Fruit fly (Drosophila melanogaster) whole organism, embryonic: ENCODE results near the gene Spn85F.

Source experiments
- Blimp-1 ChIP-seq: fragments of 200-800 bp; sonication (Bioruptor generic); optimal IDR thresholded peaks from 3 replicates; lab custom pipeline; 2018; ENCODE audit warnings: missing biosample characterization, missing genetic modification characterization, mild to moderate bottlenecking, moderate library complexity, missing genetic modification reagents
- CG10543 ChIP-seq: fragments of 200-800 bp; sonication (Bioruptor generic); optimal IDR thresholded peaks from 3 replicates; lab custom pipeline; 2017; ENCODE audit warnings: missing biosample characterization, mild to moderate bottlenecking, missing genetic modification characterization, moderate library complexity
- CG10959 ChIP-seq: fragments of 200-800 bp; sonication (Bioruptor generic); IDR thresholded peaks from 2 replicates; pipeline ENCODE4 v1.3.6; 2022; ENCODE audit warnings: missing biosample characterization, missing genetic modification characterization
- CG11560 ChIP-seq: fragments of 200-800 bp; sonication (Bioruptor generic); IDR thresholded peaks from 3 replicates; pipeline ENCODE4 v1.3.6; 2022; ENCODE audit warnings: missing biosample characterization, missing genetic modification characterization
- CG12659 ChIP-seq: fragments of 200-800 bp; sonication (Bioruptor generic); optimal IDR thresholded peaks from 3 replicates; lab custom pipeline; 2017; ENCODE audit warnings: mild to moderate bottlenecking, missing biosample characterization, missing genetic modification reagents, missing genetic modification characterization
- CG14014 ChIP-seq: fragments of 200-800 bp; sonication (Bioruptor generic); IDR thresholded peaks from 2 replicates; pipeline ENCODE4 v1.3.6; 2022; ENCODE audit warnings: missing biosample characterization, missing genetic modification characterization
- CG15073 ChIP-seq: fragments of 200-800 bp; sonication (Bioruptor generic); optimal IDR thresholded peaks from 2 replicates; lab custom pipeline; 2016; ENCODE audit warnings: missing biosample characterization, missing genetic modification characterization
- CG15514 ChIP-seq: fragments of 200-800 bp; sonication (Bioruptor generic); optimal IDR thresholded peaks from 3 replicates; lab custom pipeline; 2017; ENCODE audit warnings: missing biosample characterization, missing genetic modification characterization, mild to moderate bottlenecking, moderate library complexity, missing genetic modification reagents
- CG18011 ChIP-seq: fragments of 200-800 bp; sonication (Bioruptor generic); optimal IDR thresholded peaks from 2 replicates; lab custom pipeline; 2017; ENCODE audit warnings: missing biosample characterization, missing genetic modification characterization, mild to moderate bottlenecking, moderate library complexity, missing genotype
- CG18599 ChIP-seq: fragments of 200-800 bp; sonication (Bioruptor generic); optimal IDR thresholded peaks from 3 replicates; lab custom pipeline; 2017; ENCODE audit warnings: missing biosample characterization, missing genetic modification characterization, mild to moderate bottlenecking, moderate library complexity, missing genetic modification reagents
- CG2712 ChIP-seq: fragments of 200-800 bp; optimal IDR thresholded peaks from 3 replicates; lab custom pipeline; 2019; ENCODE audit warnings: missing biosample characterization, mild to moderate bottlenecking, missing genetic modification characterization, moderate library complexity
- CG30020 ChIP-seq: fragments of 200-800 bp; optimal IDR thresholded peaks from 2 replicates; lab custom pipeline; 2019; ENCODE audit warnings: missing biosample characterization, mild to moderate bottlenecking, missing genetic modification characterization, moderate library complexity
- CG4360 ChIP-seq: fragments of 200-800 bp; sonication (Bioruptor generic); IDR thresholded peaks from 2 replicates; pipeline ENCODE4 v1.3.6; 2022; ENCODE audit warnings: missing biosample characterization, missing genetic modification characterization
- CG4730 ChIP-seq: fragments of 200-800 bp; sonication (Bioruptor generic); IDR thresholded peaks from 2 replicates; pipeline ENCODE4 v1.3.6; 2022; ENCODE audit warnings: missing biosample characterization, missing genetic modification characterization
- CG8290 ChIP-seq, 3 experiments: fragments of 200-800 bp; sonication (Bioruptor generic); optimal IDR thresholded peaks; 2 replicates each; lab custom pipeline; 2016 to 2019; ENCODE audit warnings: missing biosample characterization in 3 of 3, missing genetic modification characterization in 3 of 3, mild to moderate bottlenecking in 2 of 3, moderate library complexity in 1 of 3
- CG9932 ChIP-seq: fragments of 200-800 bp; sonication (Bioruptor generic); IDR thresholded peaks from 2 replicates; pipeline ENCODE4 v1.3.6; 2022; ENCODE audit warnings: missing biosample characterization, missing genetic modification characterization
- D19A ChIP-seq: fragments of 200-800 bp; optimal IDR thresholded peaks from 3 replicates; lab custom pipeline; 2019; ENCODE audit warnings: missing biosample characterization, mild to moderate bottlenecking, missing genetic modification characterization, moderate library complexity
- Fer2 ChIP-seq: fragments of 200-800 bp; sonication (Bioruptor generic); optimal IDR thresholded peaks from 2 replicates; lab custom pipeline; 2018; ENCODE audit warnings: missing biosample characterization, mild to moderate bottlenecking, missing genetic modification characterization, moderate library complexity
- Hey ChIP-seq: fragments of 200-800 bp; sonication (Bioruptor generic); optimal IDR thresholded peaks from 3 replicates; lab custom pipeline; 2018; ENCODE audit warnings: missing biosample characterization, mild to moderate bottlenecking, missing genetic modification characterization
- HmgZ ChIP-seq: fragments of 200-800 bp; sonication (Bioruptor generic); optimal IDR thresholded peaks from 2 replicates; lab custom pipeline; 2018; ENCODE audit warnings: missing biosample characterization, mild to moderate bottlenecking, missing genetic modification characterization
- Hr51 ChIP-seq, 2 experiments: fragments of 200-800 bp; sonication (Bioruptor generic); optimal IDR thresholded peaks; 2 replicates in 1 of 2; 3 replicates in 1 of 2; lab custom pipeline; 2016 to 2018; ENCODE audit warnings: missing biosample characterization in 2 of 2, missing genetic modification characterization in 2 of 2, mild to moderate bottlenecking in 1 of 2, moderate library complexity in 1 of 2
- Hsf ChIP-seq: fragments of 200-800 bp; sonication (Bioruptor generic); optimal IDR thresholded peaks from 3 replicates; lab custom pipeline; 2016; ENCODE audit warnings: missing biosample characterization, missing genetic modification characterization
- Med ChIP-seq: fragments of 200-800 bp; sonication (Bioruptor generic); peaks from one replicate; lab custom pipeline; 2016; ENCODE audit warnings: missing biosample characterization, missing genetic modification characterization, mild to moderate bottlenecking, inconsistent platforms, moderate library complexity
- Rfx ChIP-seq: fragments of 200-800 bp; sonication (Bioruptor generic); IDR thresholded peaks from 2 replicates; pipeline ENCODE4 v1.3.6; 2022; ENCODE audit warnings: missing biosample characterization, missing genetic modification characterization
- Side ChIP-seq: fragments of 200-800 bp; sonication (Bioruptor generic); optimal IDR thresholded peaks from 2 replicates; lab custom pipeline; 2016; ENCODE audit warnings: missing biosample characterization, missing genetic modification characterization
- Sin3A ChIP-seq: fragments of >200 bp; optimal IDR thresholded peaks from 2 replicates; lab custom pipeline; 2018
- TFAM ChIP-seq: fragments of 200-800 bp; sonication (Bioruptor generic); optimal IDR thresholded peaks from 2 replicates; lab custom pipeline; 2017; ENCODE audit warnings: missing biosample characterization, missing genetic modification characterization, inconsistent platforms
- Tbp ChIP-seq: fragments of >200 bp; optimal IDR thresholded peaks from 2 replicates; lab custom pipeline; 2018; ENCODE audit warnings: missing biosample characterization, missing genetic modification characterization
- amos ChIP-seq: fragments of 200-800 bp; sonication (Bioruptor generic); IDR thresholded peaks from 2 replicates; pipeline ENCODE4 v1.3.6; 2022; ENCODE audit warnings: missing biosample characterization, missing genetic modification characterization; ENCODE audit not compliant: partially characterized antibody
- ase ChIP-seq: fragments of 200-800 bp; sonication (Bioruptor generic); IDR thresholded peaks from 3 replicates; pipeline ENCODE4 v1.3.6; 2022; ENCODE audit warnings: missing biosample characterization, missing genetic modification characterization
- chif ChIP-seq, 2 experiments: fragments of 200-800 bp; sonication (Bioruptor generic); optimal IDR thresholded peaks; 3 replicates each; lab custom pipeline; 2016; ENCODE audit warnings: missing biosample characterization in 2 of 2, missing genetic modification characterization in 2 of 2
- da ChIP-seq: fragments of 200-800 bp; sonication (Bioruptor generic); optimal IDR thresholded peaks from 2 replicates; lab custom pipeline; 2016; ENCODE audit warnings: missing biosample characterization, missing genetic modification characterization
- esg ChIP-seq: fragments of 200-800 bp; sonication (Bioruptor generic); conservative IDR thresholded peaks from 2 replicates; pipeline ENCODE4 v1.3.6; 2022; ENCODE audit warnings: missing biosample characterization, missing genetic modification characterization
- ewg ChIP-seq: fragments of 200-800 bp; sonication (Bioruptor generic); optimal IDR thresholded peaks from 3 replicates; lab custom pipeline; 2017; ENCODE audit warnings: mild to moderate bottlenecking, missing biosample characterization, missing genetic modification reagents, missing genetic modification characterization
- gfzf ChIP-seq: fragments of 200-800 bp; sonication (Bioruptor generic); optimal IDR thresholded peaks from 2 replicates; lab custom pipeline; 2016; ENCODE audit warnings: missing biosample characterization, mild to moderate bottlenecking, missing genetic modification characterization, moderate library complexity
- ham ChIP-seq: fragments of 200-800 bp; sonication (Bioruptor generic); IDR thresholded peaks from 2 replicates; pipeline ENCODE4 v1.3.6; 2022; ENCODE audit warnings: missing biosample characterization, missing genetic modification characterization
- lbe ChIP-seq: fragments of 200-800 bp; sonication (Bioruptor generic); optimal IDR thresholded peaks from 2 replicates; lab custom pipeline; 2016; ENCODE audit warnings: missing biosample characterization, mild to moderate bottlenecking, missing genetic modification characterization
- lola ChIP-seq, 3 experiments: fragments of >200 bp in 2 of 3; fragments of 200-800 bp in 1 of 3; sonication (Bioruptor generic) in 1 of 3; optimal IDR thresholded peaks; 2 replicates each; lab custom pipeline; 2017 to 2019; ENCODE audit warnings: missing biosample characterization in 3 of 3, missing genetic modification characterization in 3 of 3, mild to moderate bottlenecking in 1 of 3, moderate library complexity in 1 of 3
- mld ChIP-seq: fragments of 200-800 bp; sonication (Bioruptor generic); IDR thresholded peaks from 3 replicates; pipeline ENCODE4 v1.3.6; 2022; ENCODE audit warnings: missing biosample characterization, missing genetic modification characterization; ENCODE audit not compliant: partially characterized antibody
- onecut ChIP-seq: fragments of 200-800 bp; sonication (Bioruptor generic); IDR thresholded peaks from 2 replicates; pipeline ENCODE4 v1.3.6; 2022; ENCODE audit warnings: missing biosample characterization, missing genetic modification characterization
- pum ChIP-seq: fragments of 200-800 bp; sonication (Bioruptor generic); optimal IDR thresholded peaks from 2 replicates; lab custom pipeline; 2016; ENCODE audit warnings: missing biosample characterization, missing genetic modification characterization
- pzg ChIP-seq: fragments of 200-800 bp; sonication (Bioruptor generic); optimal IDR thresholded peaks from 3 replicates; lab custom pipeline; 2018; ENCODE audit warnings: missing biosample characterization, mild to moderate bottlenecking, missing genetic modification characterization, moderate library complexity
- ssp ChIP-seq: fragments of 200-800 bp; sonication (Bioruptor generic); IDR thresholded peaks from 2 replicates; pipeline ENCODE4 v1.3.6; 2022; ENCODE audit warnings: missing biosample characterization, missing genetic modification characterization
- sug ChIP-seq: fragments of 200-800 bp; optimal IDR thresholded peaks from 2 replicates; lab custom pipeline; 2019; ENCODE audit warnings: missing biosample characterization, mild to moderate bottlenecking, missing genetic modification characterization, moderate library complexity
- tio ChIP-seq: fragments of 200-800 bp; sonication (Bioruptor generic); optimal IDR thresholded peaks from 2 replicates; lab custom pipeline; 2017; ENCODE audit warnings: missing biosample characterization, missing genetic modification characterization, inconsistent platforms
- trem ChIP-seq: fragments of 200-800 bp; optimal IDR thresholded peaks from 3 replicates; lab custom pipeline; 2019; ENCODE audit warnings: missing biosample characterization, mild to moderate bottlenecking, missing genetic modification characterization, moderate library complexity
- yki ChIP-seq: fragments of >200 bp; optimal IDR thresholded peaks from 3 replicates; lab custom pipeline; 2018
- zen ChIP-seq: fragments of 200-800 bp; sonication (Bioruptor generic); optimal IDR thresholded peaks from 3 replicates; lab custom pipeline; 2018; ENCODE audit warnings: missing biosample characterization, mild to moderate bottlenecking, missing genetic modification characterization, moderate library complexity

The Spn85F gene

DNA sequence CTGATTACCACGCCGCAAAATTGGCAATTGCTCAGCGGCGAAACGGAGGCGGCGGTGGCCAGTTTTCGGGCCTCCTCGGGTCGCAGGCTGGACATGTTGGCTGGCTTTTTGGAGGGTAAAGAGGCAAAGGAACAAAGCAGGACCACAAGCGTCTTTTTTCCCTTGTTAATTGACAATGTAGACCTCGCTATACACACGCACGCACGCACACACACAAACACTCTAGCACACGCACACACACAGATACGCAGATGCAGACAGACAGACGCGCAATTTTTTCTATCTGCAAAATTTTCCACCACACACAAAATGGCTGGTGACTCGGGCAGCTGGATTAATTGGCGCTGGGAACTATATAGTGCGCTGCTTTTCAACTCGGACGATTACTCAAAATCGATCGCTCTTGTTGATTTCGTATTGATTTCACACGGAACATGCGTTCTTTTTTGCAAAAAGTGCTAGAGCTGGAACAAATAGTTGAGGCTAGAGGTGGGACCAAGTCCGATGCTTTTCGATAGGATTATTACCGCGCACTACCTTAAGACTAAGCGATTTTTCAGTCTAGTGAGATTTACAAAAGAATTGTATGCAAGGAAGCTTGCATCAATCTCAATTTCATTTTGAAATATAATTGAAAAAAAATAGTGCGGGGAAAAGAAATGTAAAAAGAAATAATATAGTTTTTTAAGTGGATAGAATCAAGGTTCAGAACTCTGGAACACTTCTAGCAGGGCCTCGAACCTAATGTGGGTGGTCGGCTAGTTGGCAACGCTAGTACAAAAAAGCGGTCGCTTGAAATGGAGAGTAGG lies 11.2 kb upstream of the Spn85F start, which contains the start of gene Art4 (continued):
- TF ChIP-seq tio (GFP tag; lab: Kevin White, UChicago) = no peak
- TF ChIP-seq D19A (tag; lab: Kevin White, UChicago) = no peak
- TF ChIP-seq CG15073 = no peak
- TF ChIP-seq zen (tag; lab: Kevin White, UChicago) = peak; percentile 51
- peak; percentile 70 for TF ChIP-seq sug (tag; lab: Kevin White, UChicago)
- 0 out of 2 replicates have a peak, but pooled peaks have one; percentile 16 for TF ChIP-seq CG14014 (GFP tag; lab: Robert Waterston, UW)
- peak in 1 of 3 experiments; percentile 34 for TF ChIP-seq lola (GFP tag; optimal IDR thresholded peaks at IDR 0.05; lab: Kevin White, UChicago)
- no peak for TF ChIP-seq ssp (GFP tag; lab: Robert Waterston, UW)
- peak; percentile 61 for TF ChIP-seq pzg
- no peak for TF ChIP-seq ase (GFP tag; lab: Robert Waterston, UW)
- TF ChIP-seq Fer2 (tag; lab: Kevin White, UChicago) = no peak
- TF ChIP-seq pum = peak; percentile 18
- TF ChIP-seq esg (GFP tag; lab: Robert Waterston, UW) = 0 out of 2 replicates have a peak, but pooled peaks have one; percentile 6
- TF ChIP-seq Hey (tag; lab: Kevin White, UChicago) = no peak
- TF ChIP-seq CG10959 (GFP tag; lab: Robert Waterston, UW) = no peak
- 0 out of 2 replicates have a peak, but pooled peaks have one; percentile 7 for TF ChIP-seq CG4360 (GFP tag; lab: Robert Waterston, UW)
- peak; percentile 54 for TF ChIP-seq Tbp (GFP tag; lab: Kevin White, UChicago)
- no peak for TF ChIP-seq yki (lab: Kevin White, UChicago)
- 0 out of 3 replicates have a peak, but pooled peaks have one; percentile 26 for TF ChIP-seq CG11560 (tag; lab: Robert Waterston, UW)
- no peak for TF ChIP-seq Side
- no peak for TF ChIP-seq TFAM (GFP tag; lab: Kevin White, UChicago)
- peak; percentile 39 for TF ChIP-seq gfzf (GFP tag; lab: Kevin White, UChicago)
- TF ChIP-seq CG10543 = peak; percentile 53
- peak; percentile 66 for TF ChIP-seq CG12659 (GFP tag; lab: Kevin White, UChicago)
- peak; percentile 1 for TF ChIP-seq Hsf (GFP tag; lab: Kevin White, UChicago)
- no peak for TF ChIP-seq Hr51 (GFP tag; optimal IDR thresholded peaks at IDR 0.05; lab: Kevin White, UChicago)
- TF ChIP-seq CG4730 (GFP tag; lab: Robert Waterston, UW) = no peak
- TF ChIP-seq CG18599 (GFP tag; lab: Kevin White, UChicago) = peak; percentile 40
- TF ChIP-seq trem (tag; lab: Kevin White, UChicago) = peak; percentile 86
- TF ChIP-seq lbe = no peak
- peak; percentile 50 for TF ChIP-seq HmgZ (tag; lab: Kevin White, UChicago)
- no peak for TF ChIP-seq CG18011 (GFP tag; lab: Kevin White, UChicago)
- TF ChIP-seq da = no peak
- peak; percentile 43 for TF ChIP-seq CG30020 (tag; lab: Kevin White, UChicago)
- TF ChIP-seq CG2712 (tag; lab: Kevin White, UChicago) = peak; percentile 64
- peak; percentile 46 for TF ChIP-seq CG8290 (GFP tag; optimal IDR thresholded peaks at IDR 0.05; lab: Kevin White, UChicago)
- TF ChIP-seq CG8290 (tag; optimal IDR thresholded peaks at IDR 0.05; lab: Kevin White, UChicago) = no peak
- TF ChIP-seq CG9932 (GFP tag; lab: Robert Waterston, UW) = peak; percentile 63
- no peak for TF ChIP-seq ham
- TF ChIP-seq Sin3A = peak; percentile 90
- TF ChIP-seq Rfx = peak; percentile 28; the same call in 1 of the 2 replicates
- TF ChIP-seq amos (GFP tag; lab: Robert Waterston, UW) = peak; percentile 68
- TF ChIP-seq mld (GFP tag; lab: Robert Waterston, UW) = 0 out of 3 replicates have a peak, but pooled peaks have one; percentile 41
- TF ChIP-seq Med (GFP tag; lab: Kevin White, UChicago) = peak; percentile 88
- TF ChIP-seq chif (GFP tag; optimal IDR thresholded peaks at IDR 0.05; lab: Kevin White, UChicago) = peak; percentile 17 to 26
- peak; percentile 86 for TF ChIP-seq onecut
- peak; percentile 10 for TF ChIP-seq ewg (GFP tag; lab: Kevin White, UChicago)
- TF ChIP-seq CG15514 (GFP tag; lab: Kevin White, UChicago) = peak; percentile 66
- peak; percentile 79 for TF ChIP-seq Blimp-1
